Worm (Caenorhabditis elegans): ENCODE data around the gene irld-33.

Gene irld-33

DNA sequence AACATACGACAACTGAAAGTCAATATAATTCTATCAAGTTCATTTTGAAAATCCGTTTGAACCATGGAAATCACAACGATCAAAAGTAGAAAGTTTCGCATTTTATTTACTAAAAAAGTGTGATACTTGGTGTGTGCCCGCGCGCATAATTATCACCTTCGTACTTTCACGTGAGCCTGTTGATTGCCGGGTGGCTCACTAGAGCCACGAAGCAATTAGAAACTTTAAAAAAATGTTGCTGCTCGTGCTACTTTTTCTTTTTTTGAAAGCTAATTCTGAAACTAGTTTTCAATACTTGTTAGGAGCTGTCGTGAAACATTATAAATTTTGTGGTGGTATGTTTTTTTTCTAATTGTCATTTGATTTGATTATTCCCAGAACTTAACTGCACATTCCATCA, at the start of gene irld-33, which contains the start of gene irld-9:
irld-33 (plus strand) TSS at position 209 of the 400 bp plus-strand sequence.
irld-9 (minus strand) TSS at position 101 of the 400 bp plus-strand sequence.
- TF ChIP-seq ceh-28 (tag; optimal IDR thresholded peaks at IDR 0.05) (no peak), aha-1 (tag) (peak; percentile 68), hlh-11 (tag; optimal IDR thresholded peaks at IDR 0.05) (no peak), unc-130 (GFP tag; optimal IDR thresholded peaks at IDR 0.05) (no peak), egl-43 (GFP tag; IDR thresholded peaks at IDR 0.05) (no peak), Y105C5A.15 (GFP tag; IDR thresholded peaks at IDR 0.05) (no peak)

ce11 chrII:1691011-1691410, 47.8 kb upstream of the irld-33 start, which contains the start of gene fbxc-22:
fbxc-22 (minus strand) TSS chrII:1691111.
- TF ChIP-seq nhr-102 (tag; optimal IDR thresholded peaks at IDR 0.05) (no peak), zip-11 (GFP tag; IDR thresholded peaks at IDR 0.05) (no peak), F37D6.2 (tag; optimal IDR thresholded peaks at IDR 0.05) (no peak), lim-7 (GFP tag; IDR thresholded peaks at IDR 0.05) (no peak), zfp-2 (tag; optimal IDR thresholded peaks at IDR 0.05) (no peak), F49E8.2 (tag; optimal IDR thresholded peaks at IDR 0.05; ENCODE audit: borderline replicate concordance) (no peak), Y48G9A.11 (GFP tag; IDR thresholded peaks at IDR 0.05) (no peak), nhr-41 (GFP tag; IDR thresholded peaks at IDR 0.05) (no peak), ceh-44 (GFP tag; IDR thresholded peaks at IDR 0.05) (no peak), snpc-4 (tag; optimal IDR thresholded peaks at IDR 0.05) (no peak), hmg-1.1 (GFP tag; IDR thresholded peaks at IDR 0.05) (no peak), php-3 (GFP tag; IDR thresholded peaks at IDR 0.05) (no peak), pha-4 (GFP tag; IDR thresholded peaks at IDR 0.05) (no peak), pha-4 (tag; optimal IDR thresholded peaks at IDR 0.05) (no peak), nhr-237 (tag; optimal IDR thresholded peaks at IDR 0.05) (no peak), saeg-2 (GFP tag; IDR thresholded peaks at IDR 0.05) (no peak), nhr-25 (tag; optimal IDR thresholded peaks at IDR 0.05; ENCODE audit: borderline replicate concordance, insufficient read depth) (no peak), jun-1 (tag; optimal IDR thresholded peaks at IDR 0.05) (no peak)

ce11 chrII:1692827-1693226, 46.0 kb upstream of the irld-33 start, which contains the start of gene fbxc-21:
fbxc-21 (minus strand) TSS chrII:1692927.
- no peak for TF ChIP-seq daf-19 (GFP tag; conservative IDR thresholded peaks at IDR 0.05)
- no peak for TF ChIP-seq lir-3 (tag; optimal IDR thresholded peaks at IDR 0.05)
- TF ChIP-seq lin-1 (GFP tag; IDR thresholded peaks at IDR 0.05) = no peak
- TF ChIP-seq mxl-3 (GFP tag; optimal IDR thresholded peaks at IDR 0.05) = no peak
- no peak for TF ChIP-seq ama-1 (optimal IDR thresholded peaks at IDR 0.05)

DNA sequence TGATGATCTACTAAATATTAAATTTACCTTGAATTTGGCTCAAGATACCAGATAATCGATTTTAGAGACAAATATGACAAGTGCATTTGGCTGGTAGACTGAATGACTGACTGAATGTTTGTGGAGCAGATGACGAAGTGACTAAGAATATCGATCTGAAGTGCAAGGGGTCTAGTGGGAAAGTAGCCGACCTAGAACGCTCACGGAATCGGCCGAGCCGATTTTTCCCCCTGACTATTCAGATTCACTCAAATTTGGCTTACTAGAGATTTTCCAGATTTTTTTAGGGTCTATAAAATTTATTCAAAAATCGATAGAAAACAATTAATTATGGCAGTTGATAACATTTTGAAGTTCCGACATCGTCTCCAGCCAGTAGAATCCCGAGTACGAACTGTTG, 44.3 kb upstream of the irld-33 start, which contains the start of gene fbxc-26:
fbxc-26 (minus strand) TSS at position 101 of the 400 bp plus-strand sequence.
- TF ChIP-seq ztf-11 (tag; optimal IDR thresholded peaks at IDR 0.05) = no peak
- TF ChIP-seq F10B5.3 (tag; optimal IDR thresholded peaks at IDR 0.05) = no peak
- TF ChIP-seq dve-1 (tag; optimal IDR thresholded peaks at IDR 0.05; ENCODE audit: insufficient read depth) = no peak
- no peak for TF ChIP-seq T20F7.1 (GFP tag; optimal IDR thresholded peaks at IDR 0.05)
- TF ChIP-seq egl-27 (tag; optimal IDR thresholded peaks at IDR 0.05) = no peak
- TF ChIP-seq dmd-9 (GFP tag; IDR thresholded peaks at IDR 0.05) = no peak
- no peak for TF ChIP-seq Y5F2A.4 (GFP tag; optimal IDR thresholded peaks at IDR 0.05)
- TF ChIP-seq lin-29 (GFP tag; IDR thresholded peaks at IDR 0.05) = no peak
- TF ChIP-seq daf-16 (GFP tag; optimal IDR thresholded peaks at IDR 0.05) = no peak
- no peak for TF ChIP-seq daf-16 (tag; optimal IDR thresholded peaks at IDR 0.05)
- TF ChIP-seq mdl-1 (tag; optimal IDR thresholded peaks at IDR 0.05) = no peak
- TF ChIP-seq hmg-1.1 (GFP tag; IDR thresholded peaks at IDR 0.05) = no peak
- TF ChIP-seq unc-130 (GFP tag; optimal IDR thresholded peaks at IDR 0.05) = no peak
- no peak for TF ChIP-seq madf-5 (GFP tag; IDR thresholded peaks at IDR 0.05)
- no peak for TF ChIP-seq ceh-32 (tag; optimal IDR thresholded peaks at IDR 0.05; ENCODE audit: poor library complexity)

Data from whole organism, L4 larva.